Fruit fly (Drosophila melanogaster) whole organism, embryonic: Measurements from ENCODE around the gene Cyp313b1.

Source experiments
- CG10209 ChIP-seq: fragments of 200-800 bp; sonication (Bioruptor generic); optimal IDR thresholded peaks from 3 replicates; lab custom pipeline; 2017; ENCODE audit warnings: missing biosample characterization, mild to moderate bottlenecking, missing genetic modification characterization, missing genetic modification reagents
- CG10543 ChIP-seq: fragments of 200-800 bp; sonication (Bioruptor generic); optimal IDR thresholded peaks from 3 replicates; lab custom pipeline; 2017; ENCODE audit warnings: missing biosample characterization, mild to moderate bottlenecking, missing genetic modification characterization, moderate library complexity
- CG11723 ChIP-seq: fragments of 200-800 bp; sonication (Bioruptor generic); optimal IDR thresholded peaks from 2 replicates; lab custom pipeline; 2017; ENCODE audit warnings: missing biosample characterization, mild to moderate bottlenecking, missing genetic modification characterization
- CG14710 ChIP-seq: fragments of 200-800 bp; sonication (Bioruptor generic); optimal IDR thresholded peaks from 3 replicates; lab custom pipeline; 2019; ENCODE audit warnings: missing biosample characterization, mild to moderate bottlenecking, missing genetic modification characterization, moderate library complexity
- CG14860 ChIP-seq: fragments of 200-800 bp; sonication (Bioruptor generic); IDR thresholded peaks from 3 replicates; pipeline ENCODE4 v1.3.6; 2022; ENCODE audit warnings: missing biosample characterization, missing genetic modification characterization; ENCODE audit not compliant: partially characterized antibody
- CG14965 ChIP-seq: fragments of 200-800 bp; sonication (Bioruptor generic); optimal IDR thresholded peaks from 2 replicates; lab custom pipeline; 2016; ENCODE audit warnings: missing biosample characterization, missing genetic modification characterization, borderline replicate concordance
- CG15601 ChIP-seq: fragments of 200-800 bp; sonication (Bioruptor generic); optimal IDR thresholded peaks from 3 replicates; lab custom pipeline; 2019; ENCODE audit warnings: missing biosample characterization, mild to moderate bottlenecking, missing genetic modification characterization, moderate library complexity
- CG1647 ChIP-seq: fragments of 200-800 bp; sonication (Bioruptor generic); optimal IDR thresholded peaks from 3 replicates; lab custom pipeline; 2016; ENCODE audit warnings: missing biosample characterization, missing genetic modification characterization
- CG17328 ChIP-seq: fragments of 200-800 bp; sonication (Bioruptor generic); IDR thresholded peaks from 2 replicates; pipeline ENCODE4 v1.3.6; 2022; ENCODE audit warnings: missing biosample characterization, missing genetic modification characterization
- CG17612 ChIP-seq: fragments of 200-800 bp; sonication (Bioruptor generic); IDR thresholded peaks from 2 replicates; pipeline ENCODE4 v1.3.6; 2022; ENCODE audit warnings: missing biosample characterization, missing genetic modification characterization
- CG1792 ChIP-seq: fragments of 200-800 bp; sonication (Bioruptor generic); optimal IDR thresholded peaks from 2 replicates; lab custom pipeline; 2016; ENCODE audit warnings: missing biosample characterization, missing genetic modification characterization
- CG18764 ChIP-seq: fragments of 200-800 bp; sonication (Bioruptor generic); optimal IDR thresholded peaks from 3 replicates; lab custom pipeline; 2016; ENCODE audit warnings: missing biosample characterization, missing genetic modification characterization
- CG30403 ChIP-seq: fragments of 200-800 bp; sonication (Bioruptor generic); optimal IDR thresholded peaks from 3 replicates; lab custom pipeline; 2016; ENCODE audit warnings: missing biosample characterization, missing genetic modification characterization
- CG4424 ChIP-seq: fragments of 200-800 bp; sonication (Bioruptor generic); optimal IDR thresholded peaks from 3 replicates; lab custom pipeline; 2016; ENCODE audit warnings: missing biosample characterization, missing genetic modification characterization
- CG6272 ChIP-seq: fragments of 200-800 bp; sonication (Bioruptor generic); IDR thresholded peaks from 2 replicates; pipeline ENCODE4 v1.3.6; 2022; ENCODE audit warnings: missing biosample characterization, missing genetic modification characterization
- CG7987 ChIP-seq: fragments of 200-800 bp; sonication (Bioruptor generic); optimal IDR thresholded peaks from 2 replicates; lab custom pipeline; 2018; ENCODE audit warnings: missing biosample characterization, mild to moderate bottlenecking, missing genetic modification characterization, moderate library complexity
- CG9797 ChIP-seq: fragments of 200-800 bp; sonication (Bioruptor generic); optimal IDR thresholded peaks from 3 replicates; lab custom pipeline; 2018; ENCODE audit warnings: missing biosample characterization, mild to moderate bottlenecking, missing genetic modification characterization
- CrebB ChIP-seq: fragments of 200-800 bp; sonication (Bioruptor generic); optimal IDR thresholded peaks from 3 replicates; lab custom pipeline; 2018; ENCODE audit warnings: missing biosample characterization, mild to moderate bottlenecking, missing genetic modification characterization
- Fer2 ChIP-seq: fragments of 200-800 bp; sonication (Bioruptor generic); optimal IDR thresholded peaks from 2 replicates; lab custom pipeline; 2018; ENCODE audit warnings: missing biosample characterization, mild to moderate bottlenecking, missing genetic modification characterization, moderate library complexity
- GATAe ChIP-seq: fragments of 200-800 bp; sonication (Bioruptor generic); conservative IDR thresholded peaks from 2 replicates; pipeline ENCODE4 v1.3.6; 2022; ENCODE audit warnings: missing biosample characterization, missing genetic modification characterization
- Gug ChIP-seq: fragments of 200-800 bp; sonication (Bioruptor generic); IDR thresholded peaks from 4 replicates; pipeline ENCODE4 v1.3.6; 2022; ENCODE audit warnings: missing biosample characterization, missing genetic modification characterization
- H15 ChIP-seq: fragments of 200-800 bp; sonication (Bioruptor generic); IDR thresholded peaks from 3 replicates; pipeline ENCODE4 v1.3.6; 2022; ENCODE audit warnings: missing biosample characterization, missing genetic modification characterization
- HmgD ChIP-seq: fragments of 200-800 bp; sonication (Bioruptor generic); optimal IDR thresholded peaks from 3 replicates; lab custom pipeline; 2016; ENCODE audit warnings: missing biosample characterization, missing genetic modification characterization
- Neu2 ChIP-seq: fragments of 200-800 bp; sonication (Bioruptor generic); optimal IDR thresholded peaks from 3 replicates; lab custom pipeline; 2016; ENCODE audit warnings: missing biosample characterization, missing genetic modification characterization, borderline replicate concordance
- Rfx ChIP-seq: fragments of 200-800 bp; sonication (Bioruptor generic); IDR thresholded peaks from 2 replicates; pipeline ENCODE4 v1.3.6; 2022; ENCODE audit warnings: missing biosample characterization, missing genetic modification characterization
- Sry-δ ChIP-seq: fragments of 200-800 bp; sonication (Bioruptor generic); optimal IDR thresholded peaks from 2 replicates; lab custom pipeline; 2016; ENCODE audit warnings: missing biosample characterization, missing genetic modification characterization
- Ssrp ChIP-seq: fragments of 200-800 bp; sonication (Bioruptor generic); optimal IDR thresholded peaks from 2 replicates; lab custom pipeline; 2018; ENCODE audit warnings: missing biosample characterization, mild to moderate bottlenecking, missing genetic modification characterization, moderate library complexity
- TFAM ChIP-seq: fragments of 200-800 bp; sonication (Bioruptor generic); optimal IDR thresholded peaks from 2 replicates; lab custom pipeline; 2017; ENCODE audit warnings: missing biosample characterization, missing genetic modification characterization, inconsistent platforms
- bbx ChIP-seq: fragments of 200-800 bp; sonication (Bioruptor generic); IDR thresholded peaks from 2 replicates; pipeline ENCODE4 v1.3.6; 2022; ENCODE audit warnings: missing biosample characterization, missing genetic modification characterization; ENCODE audit not compliant: partially characterized antibody
- bsh ChIP-seq, 2 experiments: fragments of 200-800 bp; sonication (Bioruptor generic); optimal IDR thresholded peaks; 2 replicates each; lab custom pipeline; 2017 to 2018; ENCODE audit warnings: mild to moderate bottlenecking in 2 of 2, missing biosample characterization in 2 of 2, missing genetic modification characterization in 2 of 2, moderate library complexity in 1 of 2
- corto ChIP-seq: fragments of 200-800 bp; sonication (Bioruptor generic); optimal IDR thresholded peaks from 2 replicates; lab custom pipeline; 2016; ENCODE audit warnings: missing biosample characterization, mild to moderate bottlenecking, missing genetic modification characterization, moderate library complexity
- dan ChIP-seq: fragments of 200-800 bp; sonication (Bioruptor generic); IDR thresholded peaks from 2 replicates; pipeline ENCODE4 v1.3.6; 2022; ENCODE audit warnings: missing biosample characterization, missing genetic modification characterization
- dm ChIP-seq: fragments of 200-800 bp; sonication (Bioruptor generic); optimal IDR thresholded peaks from 3 replicates; lab custom pipeline; 2016; ENCODE audit warnings: missing biosample characterization, missing genetic modification characterization
- dpn ChIP-seq, 2 experiments: fragments of 200-800 bp; sonication (Bioruptor generic); optimal IDR thresholded peaks; 3 replicates each; lab custom pipeline; 2016; ENCODE audit warnings: missing biosample characterization in 2 of 2, missing genetic modification characterization in 2 of 2
- fd3F ChIP-seq: fragments of 200-800 bp; sonication (Bioruptor generic); optimal IDR thresholded peaks from 2 replicates; lab custom pipeline; 2018; ENCODE audit warnings: missing biosample characterization, mild to moderate bottlenecking, missing genetic modification characterization, moderate library complexity
- ham ChIP-seq: fragments of 200-800 bp; sonication (Bioruptor generic); IDR thresholded peaks from 2 replicates; pipeline ENCODE4 v1.3.6; 2022; ENCODE audit warnings: missing biosample characterization, missing genetic modification characterization
- kni ChIP-seq: fragments of 200-800 bp; sonication (Bioruptor generic); optimal IDR thresholded peaks from 3 replicates; lab custom pipeline; 2017; ENCODE audit warnings: mild to moderate bottlenecking, missing biosample characterization, missing genetic modification reagents, missing genetic modification characterization
- lov ChIP-seq, 2 experiments: fragments of 200-800 bp in 1 of 2; fragments of >200 bp in 1 of 2; sonication (Bioruptor generic) in 1 of 2; IDR thresholded peaks in 1 of 2; optimal IDR thresholded peaks in 1 of 2; 2 replicates in 1 of 2; 3 replicates in 1 of 2; pipeline versions ENCODE4 v1.3.6 to Lab custom; 2017 to 2022; ENCODE audit warnings: missing biosample characterization in 1 of 2, missing genetic modification characterization in 1 of 2
- maf-S ChIP-seq: fragments of 200-800 bp; sonication (Bioruptor generic); optimal IDR thresholded peaks from 2 replicates; lab custom pipeline; 2016; ENCODE audit warnings: missing biosample characterization, missing genetic modification characterization
- mirr ChIP-seq: fragments of 200-800 bp; sonication (Bioruptor generic); optimal IDR thresholded peaks from 3 replicates; lab custom pipeline; 2018; ENCODE audit warnings: missing biosample characterization, mild to moderate bottlenecking, missing genetic modification characterization
- nerfin-2 ChIP-seq: fragments of 200-800 bp; sonication (Bioruptor generic); IDR thresholded peaks from 2 replicates; pipeline ENCODE4 v1.3.6; 2022; ENCODE audit warnings: missing biosample characterization, missing genetic modification characterization; ENCODE audit not compliant: partially characterized antibody
- pb ChIP-seq: fragments of 200-800 bp; sonication (Bioruptor generic); optimal IDR thresholded peaks from 3 replicates; lab custom pipeline; 2016; ENCODE audit warnings: missing biosample characterization, missing genetic modification characterization
- phol ChIP-seq: fragments of 200-800 bp; sonication (Bioruptor generic); optimal IDR thresholded peaks from 3 replicates; lab custom pipeline; 2018; ENCODE audit warnings: missing biosample characterization, mild to moderate bottlenecking, missing genetic modification characterization, moderate library complexity
- run ChIP-seq: fragments of 200-800 bp; sonication (Bioruptor generic); optimal IDR thresholded peaks from 3 replicates; lab custom pipeline; 2018; ENCODE audit warnings: missing biosample characterization, mild to moderate bottlenecking, missing genetic modification characterization
- salm ChIP-seq: fragments of 200-800 bp; sonication (Bioruptor generic); optimal IDR thresholded peaks from 2 replicates; lab custom pipeline; 2018; ENCODE audit warnings: missing biosample characterization, mild to moderate bottlenecking, missing genetic modification characterization
- sob ChIP-seq: fragments of 200-800 bp; sonication (Bioruptor generic); IDR thresholded peaks from 2 replicates; pipeline ENCODE4 v1.3.6; 2022; ENCODE audit warnings: missing biosample characterization, missing genetic modification characterization
- sr ChIP-seq: fragments of 200-800 bp; sonication (Bioruptor generic); IDR thresholded peaks from 3 replicates; pipeline ENCODE4 v1.3.6; 2022; ENCODE audit warnings: missing biosample characterization, missing genetic modification characterization
- tgo ChIP-seq: fragments of 200-800 bp; sonication (Bioruptor generic); IDR thresholded peaks from 3 replicates; pipeline ENCODE4 v1.3.6; 2022; ENCODE audit warnings: missing biosample characterization, missing genetic modification characterization
- tll ChIP-seq, 2 experiments: fragments of 200-800 bp in 1 of 2; fragments of >200 bp in 1 of 2; sonication (Bioruptor generic) in 1 of 2; optimal IDR thresholded peaks; 2 replicates each; lab custom pipeline; 2017 to 2019; ENCODE audit warnings: missing biosample characterization in 2 of 2, missing genetic modification characterization in 2 of 2, mild to moderate bottlenecking in 1 of 2, moderate library complexity in 1 of 2
- zf30C ChIP-seq: fragments of 200-800 bp; sonication (Bioruptor generic); optimal IDR thresholded peaks from 3 replicates; lab custom pipeline; 2018; ENCODE audit warnings: missing biosample characterization, mild to moderate bottlenecking, missing genetic modification characterization

Gene Cyp313b1

dm6 chr3R:8642376-8642966 is 3.0 kb downstream of the Cyp313b1 start (continued):
- no peak for TF ChIP-seq zf30C (GFP tag; lab: Kevin White, UChicago)
- TF ChIP-seq lov (optimal IDR thresholded peaks at IDR 0.05; lab: Kevin White, UChicago), result no peak
- no peak for TF ChIP-seq lov (GFP tag; IDR thresholded peaks at IDR 0.05; lab: Robert Waterston, UW)
- TF ChIP-seq mirr, result no peak
- TF ChIP-seq dpn (GFP tag; optimal IDR thresholded peaks at IDR 0.05; lab: Kevin White, UChicago), result no peak
- no peak for TF ChIP-seq CG30403 (GFP tag; lab: Kevin White, UChicago)
- TF ChIP-seq CG1792, result no peak
- no peak for TF ChIP-seq CrebB (tag; lab: Kevin White, UChicago)
- TF ChIP-seq bsh (GFP tag; optimal IDR thresholded peaks at IDR 0.05; lab: Kevin White, UChicago), result no peak
- TF ChIP-seq pb (GFP tag; lab: Kevin White, UChicago), result no peak
- TF ChIP-seq CG18764 (GFP tag; lab: Kevin White, UChicago), result no peak
- no peak for TF ChIP-seq kni (GFP tag; lab: Kevin White, UChicago)
- TF ChIP-seq CG7987 (GFP tag; lab: Kevin White, UChicago), result no peak
- TF ChIP-seq Neu2 (GFP tag; lab: Kevin White, UChicago), result no peak
- TF ChIP-seq corto, result peak; percentile 15
- no peak for TF ChIP-seq Gug
- TF ChIP-seq sob (GFP tag; lab: Robert Waterston, UW), result no peak
- no peak for TF ChIP-seq phol (tag; lab: Kevin White, UChicago)
- TF ChIP-seq CG11723, result no peak
- TF ChIP-seq TFAM (GFP tag; lab: Kevin White, UChicago), result no peak
- TF ChIP-seq dan (GFP tag; lab: Robert Waterston, UW), result no peak
- TF ChIP-seq CG14965 (GFP tag; lab: Kevin White, UChicago), result no peak
- no peak for TF ChIP-seq tll (GFP tag; optimal IDR thresholded peaks at IDR 0.05; lab: Kevin White, UChicago)
- TF ChIP-seq CG15601 (tag; lab: Kevin White, UChicago), result no peak
- no peak for TF ChIP-seq maf-S
- TF ChIP-seq ham (GFP tag; lab: Robert Waterston, UW), result no peak
- TF ChIP-seq dm (GFP tag; lab: Kevin White, UChicago), result no peak
- TF ChIP-seq CG17612 (GFP tag; lab: Robert Waterston, UW), result no peak
- TF ChIP-seq CG14710 (tag; lab: Kevin White, UChicago), result no peak
- TF ChIP-seq bbx, result peak; percentile 70
- TF ChIP-seq fd3F, result no peak
- no peak for TF ChIP-seq sr (GFP tag; lab: Robert Waterston, UW)
- no peak for TF ChIP-seq HmgD (GFP tag; lab: Kevin White, UChicago)
- no peak for TF ChIP-seq CG6272 (GFP tag; lab: Robert Waterston, UW)
- TF ChIP-seq salm, result no peak
- no peak for TF ChIP-seq H15
- TF ChIP-seq Fer2 (tag; lab: Kevin White, UChicago), result no peak
- TF ChIP-seq CG1647, result no peak
- TF ChIP-seq CG10543, result no peak
- no peak for TF ChIP-seq tgo (GFP tag; lab: Robert Waterston, UW)
- TF ChIP-seq GATAe (GFP tag; lab: Robert Waterston, UW), result no peak
- peak; percentile 56; the same call in 2 of the 3 replicates for TF ChIP-seq CG14860 (GFP tag; lab: Robert Waterston, UW)
- no peak for TF ChIP-seq Rfx (GFP tag; lab: Robert Waterston, UW)
- no peak for TF ChIP-seq Sry-δ (GFP tag; lab: Kevin White, UChicago)
- TF ChIP-seq CG4424 (GFP tag; lab: Kevin White, UChicago), result no peak
- TF ChIP-seq nerfin-2 (GFP tag; lab: Robert Waterston, UW), result peak; percentile 44; the same call in 1 of the 2 replicates
- TF ChIP-seq run (tag; lab: Kevin White, UChicago), result no peak
- no peak for TF ChIP-seq CG9797 (GFP tag; lab: Kevin White, UChicago)
- no peak for TF ChIP-seq Ssrp (tag; lab: Kevin White, UChicago)
- no peak for TF ChIP-seq CG17328 (GFP tag; lab: Robert Waterston, UW)
- no peak for TF ChIP-seq CG10209
